Worm (Caenorhabditis elegans) whole organism, L2 larva: ENCODE measurements around the gene fbxb-15.

ENCODE experiments used
- ZK546.5 ChIP-seq: sonication (generic microtip); optimal IDR thresholded peaks from 2 replicates; lab custom pipeline; 2017; ENCODE audit warnings: missing biosample characterization, missing genetic modification characterization
- alr-1 ChIP-seq: fragments of 150-350 bp; optimal IDR thresholded peaks from 2 replicates; lab custom pipeline; 2014; ENCODE audit warnings: missing biosample characterization, missing genetic modification characterization
- ama-1 ChIP-seq: fragments of 150-350 bp; optimal IDR thresholded peaks from 2 replicates; lab custom pipeline; 2018; ENCODE audit warnings: inconsistent platforms
- ceh-82 ChIP-seq: fragments of 150-350 bp; optimal IDR thresholded peaks from 2 replicates; lab custom pipeline; 2014; ENCODE audit warnings: missing biosample characterization, missing genetic modification characterization
- elt-1 ChIP-seq: fragments of 150-350 bp; optimal IDR thresholded peaks from 2 replicates; lab custom pipeline; 2014; ENCODE audit warnings: missing biosample characterization, missing genetic modification characterization
- fos-1 ChIP-seq: fragments of 150-350 bp; optimal IDR thresholded peaks from 2 replicates; lab custom pipeline; 2014; ENCODE audit warnings: missing biosample characterization, missing genetic modification characterization
- lin-11 ChIP-seq: fragments of 150-350 bp; sonication (generic microtip); optimal IDR thresholded peaks from 2 replicates; lab custom pipeline; 2014; ENCODE audit warnings: missing biosample characterization, missing genetic modification characterization, inconsistent platforms, mixed read lengths
- lin-39 ChIP-seq: fragments of 150-350 bp; optimal IDR thresholded peaks from 2 replicates; lab custom pipeline; 2014; ENCODE audit warnings: missing biosample characterization, missing genetic modification reagents, missing genetic modification characterization
- mab-5 ChIP-seq: fragments of 150-350 bp; optimal IDR thresholded peaks from 2 replicates; lab custom pipeline; 2014; ENCODE audit warnings: missing biosample characterization, missing genetic modification characterization
- mdl-1 ChIP-seq, 2 experiments: fragments of 150-350 bp in 1 of 2; sonication (generic microtip) in 1 of 2; optimal IDR thresholded peaks; 2 replicates each; lab custom pipeline; 2017; ENCODE audit warnings: missing biosample characterization in 2 of 2, missing genetic modification characterization in 2 of 2

- no peak for TF ChIP-seq ceh-82 (tag; lab: Kevin White, UChicago)
- TF ChIP-seq mab-5 (tag; lab: Kevin White, UChicago): no peak
- TF ChIP-seq alr-1 (tag; lab: Kevin White, UChicago): no peak
- TF ChIP-seq ama-1 (lab: Kevin White, UChicago): no peak
- TF ChIP-seq fos-1 (tag; lab: Kevin White, UChicago): peak; percentile 71
- TF ChIP-seq elt-1: no peak
- TF ChIP-seq lin-39 (tag; lab: Kevin White, UChicago): no peak
- no peak for TF ChIP-seq mdl-1 (tag; optimal IDR thresholded peaks at IDR 0.05; lab: Kevin White, UChicago)
- TF ChIP-seq ZK546.5 (tag; lab: Kevin White, UChicago): no peak
- TF ChIP-seq lin-11 (tag; lab: Kevin White, UChicago): no peak
Observed at ce11 chrII:1607575-1607974, 45.7 kb downstream of the fbxb-15 start.
